Worm (Caenorhabditis elegans) whole organism, L4 larva: ENCODE measurements around the gene F54E2.9.

ENCODE experiments used
- R02D3.7 ChIP-seq: fragments of 150-350 bp; sonication (generic microtip); optimal IDR thresholded peaks from 3 replicates; lab custom pipeline; 2014; ENCODE audit warnings: missing biosample characterization, missing genetic modification characterization
- Y105C5A.15 ChIP-seq: fragments of 200-800 bp; sonication (Bioruptor generic); IDR thresholded peaks from 2 replicates; pipeline ENCODE4 v1.3.6; 2022; ENCODE audit warnings: missing genetic modification characterization, missing compliant biosample characterization
- ama-1 ChIP-seq: fragments of 150-350 bp; optimal IDR thresholded peaks from 2 replicates; lab custom pipeline; 2014; ENCODE audit warnings: inconsistent platforms, mixed read lengths
- fkh-10 ChIP-seq: fragments of 150-350 bp; optimal IDR thresholded peaks from 2 replicates; lab custom pipeline; 2014; ENCODE audit warnings: missing biosample characterization, missing genetic modification reagents, missing genetic modification characterization
- hlh-30 ChIP-seq: sonication (generic microtip); optimal IDR thresholded peaks from 2 replicates; lab custom pipeline; 2017; ENCODE audit warnings: antibody characterized with exemption, mild to moderate bottlenecking, missing genetic modification characterization, missing compliant biosample characterization; ENCODE audit not compliant: insufficient read depth
- mdt-29 ChIP-seq: fragments of 200-800 bp; sonication (Bioruptor generic); IDR thresholded peaks from 2 replicates; pipeline ENCODE4 v1.3.6; 2022; ENCODE audit warnings: missing genetic modification reagents, missing genetic modification characterization, missing compliant biosample characterization
- mxl-2 ChIP-seq: fragments of 200-800 bp; sonication (Bioruptor generic); conservative IDR thresholded peaks from 2 replicates; pipeline ENCODE4 v1.3.6; 2022; ENCODE audit warnings: missing genetic modification reagents, missing genetic modification characterization, missing compliant biosample characterization
- nhr-237 ChIP-seq: sonication (generic microtip); optimal IDR thresholded peaks from 2 replicates; lab custom pipeline; 2017; ENCODE audit warnings: missing biosample characterization, missing genetic modification characterization
- nhr-76 ChIP-seq: fragments of 150-350 bp; optimal IDR thresholded peaks from 2 replicates; lab custom pipeline; 2014; ENCODE audit warnings: missing biosample characterization, missing genetic modification characterization
- pqm-1 ChIP-seq: sonication (generic microtip); optimal IDR thresholded peaks from 2 replicates; lab custom pipeline; 2017; ENCODE audit warnings: missing biosample characterization, missing genetic modification characterization
- skn-1 ChIP-seq: fragments of 150-350 bp; optimal IDR thresholded peaks from 2 replicates; lab custom pipeline; 2014; ENCODE audit warnings: missing biosample characterization, missing genetic modification characterization
- snpc-4 ChIP-seq: fragments of 150-350 bp; optimal IDR thresholded peaks from 2 replicates; lab custom pipeline; 2014; ENCODE audit warnings: missing biosample characterization, missing genetic modification characterization
- unc-39 ChIP-seq: sonication (generic microtip); optimal IDR thresholded peaks from 2 replicates; lab custom pipeline; 2017; ENCODE audit warnings: missing biosample characterization, missing genetic modification characterization

- no peak for TF ChIP-seq unc-39 (tag; lab: Kevin White, UChicago)
- no peak for TF ChIP-seq snpc-4 (tag; lab: Kevin White, UChicago)
- no peak for TF ChIP-seq fkh-10 (GFP tag; lab: Kevin White, UChicago)
- TF ChIP-seq ama-1 (lab: Kevin White, UChicago), result no peak
- TF ChIP-seq hlh-30, result no peak
- no peak for TF ChIP-seq skn-1 (tag; lab: Kevin White, UChicago)
- no peak for TF ChIP-seq pqm-1 (tag; lab: Kevin White, UChicago)
- TF ChIP-seq Y105C5A.15 (GFP tag; lab: Robert Waterston, UW), result no peak
- TF ChIP-seq nhr-237, result no peak
- TF ChIP-seq mxl-2 (GFP tag; lab: Robert Waterston, UW), result no peak
- no peak for TF ChIP-seq R02D3.7
- TF ChIP-seq mdt-29, result no peak
- TF ChIP-seq nhr-76, result no peak
Measured at ce11 chrV:2832666-2833065, 18.9 kb upstream of the F54E2.9 start, which contains the start of gene srj-50.
